In the genomic region with DNA sequence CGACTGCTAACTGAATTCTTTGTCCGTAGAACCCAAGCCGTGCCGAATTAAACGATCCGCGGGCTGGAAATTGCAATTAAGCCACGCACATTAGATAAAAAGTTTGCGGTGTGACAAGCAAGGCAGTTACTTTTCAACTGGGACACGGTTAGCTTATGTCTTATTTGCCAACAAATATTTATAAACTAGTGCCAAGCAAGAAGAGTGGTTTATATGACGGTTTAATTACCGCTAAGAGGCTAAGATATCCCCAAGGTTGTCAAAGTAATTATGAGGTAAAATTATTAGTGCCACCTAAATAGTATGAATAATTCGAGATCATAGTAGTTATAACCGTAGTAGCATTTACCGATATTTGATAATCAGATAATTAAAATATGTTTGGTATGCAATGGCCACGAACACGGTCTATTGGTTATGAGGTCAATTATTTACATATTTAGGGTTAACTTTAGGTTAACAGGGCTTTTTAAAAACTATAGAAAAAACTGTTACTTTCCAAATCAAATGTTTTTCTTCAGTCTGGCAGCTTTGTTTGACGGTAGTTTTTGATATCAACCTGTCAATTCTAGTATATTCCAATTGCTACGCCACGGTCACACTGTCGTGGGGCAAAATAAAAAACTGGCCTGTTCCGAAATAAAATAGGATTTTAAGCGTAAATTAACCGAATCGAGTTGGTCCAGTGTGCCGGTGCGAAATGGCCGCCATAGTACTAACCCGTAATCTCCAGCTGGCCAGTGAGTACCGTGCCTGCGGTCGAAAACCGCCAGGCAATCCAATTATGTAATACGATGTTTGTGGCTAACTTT, we compare ENCODE assay signal across 1 fruit fly cellular context.
TF ChIP-seq lines count a peak whose summit lies in the region.

ZnT77C (minus strand) TSS at position 142 of the 812 bp plus-strand sequence.

TF ChIP-seq in whole organism, embryonic, 481 proteins besides CTCF, POLR2A, EP300 and RAD21 (continued from another document and continues in another):
- TF ChIP-seq CG34224 (GFP tag; IDR thresholded peaks at IDR 0.05; lab: Robert Waterston, UW; ENCODE audit: partially characterized antibody) = no peak
- TF ChIP-seq mirr (GFP tag; optimal IDR thresholded peaks at IDR 0.05; lab: Kevin White, UChicago) = no peak
- no peak for TF ChIP-seq Hmx (GFP tag; optimal IDR thresholded peaks at IDR 0.05; lab: Kevin White, UChicago)
- no peak for TF ChIP-seq eyg (GFP tag; optimal IDR thresholded peaks at IDR 0.05; lab: Kevin White, UChicago)
- peak; percentile 25 for TF ChIP-seq B-H2 (GFP tag; optimal IDR thresholded peaks at IDR 0.05; lab: Kevin White, UChicago)
- no peak for TF ChIP-seq CG9437 (GFP tag; optimal IDR thresholded peaks at IDR 0.05; lab: Kevin White, UChicago)
- TF ChIP-seq fru (optimal IDR thresholded peaks at IDR 0.05; lab: Kevin White, UChicago) = no peak
- TF ChIP-seq run (tag; optimal IDR thresholded peaks at IDR 0.05; lab: Kevin White, UChicago) = no peak
- no peak for TF ChIP-seq Hand (GFP tag; optimal IDR thresholded peaks at IDR 0.05; lab: Kevin White, UChicago)
- TF ChIP-seq grn (GFP tag; optimal IDR thresholded peaks at IDR 0.05; lab: Kevin White, UChicago) = no peak
- TF ChIP-seq CG12236 (GFP tag; optimal IDR thresholded peaks at IDR 0.05; lab: Kevin White, UChicago) = no peak
- TF ChIP-seq YL-1 (GFP tag; optimal IDR thresholded peaks at IDR 0.05; lab: Kevin White, UChicago) = peak; percentile 32
- no peak for TF ChIP-seq oc (tag; optimal IDR thresholded peaks at IDR 0.05; lab: Kevin White, UChicago)
- TF ChIP-seq CG9817 (tag; optimal IDR thresholded peaks at IDR 0.05; lab: Kevin White, UChicago) = no peak
- no peak for TF ChIP-seq CG31365 (tag; optimal IDR thresholded peaks at IDR 0.05; lab: Kevin White, UChicago)
- no peak for TF ChIP-seq CG11696 (GFP tag; IDR thresholded peaks at IDR 0.05; lab: Robert Waterston, UW)
- TF ChIP-seq shn (GFP tag; optimal IDR thresholded peaks at IDR 0.05; lab: Kevin White, UChicago) = no peak
- TF ChIP-seq CG9797 (GFP tag; optimal IDR thresholded peaks at IDR 0.05; lab: Kevin White, UChicago) = peak; percentile 68
- no peak for TF ChIP-seq gsb-n (tag; optimal IDR thresholded peaks at IDR 0.05; lab: Kevin White, UChicago)
- no peak for TF ChIP-seq CG7928 (GFP tag; optimal IDR thresholded peaks at IDR 0.05; lab: Kevin White, UChicago)
- no peak for TF ChIP-seq CG6813 (GFP tag; optimal IDR thresholded peaks at IDR 0.05; lab: Kevin White, UChicago)
- no peak for TF ChIP-seq CG10959 (GFP tag; IDR thresholded peaks at IDR 0.05; lab: Robert Waterston, UW)
- no peak for TF ChIP-seq Stat92E (GFP tag; optimal IDR thresholded peaks at IDR 0.05; lab: Kevin White, UChicago)
- no peak for TF ChIP-seq Hr51 (GFP tag; optimal IDR thresholded peaks at IDR 0.05; lab: Kevin White, UChicago)
- TF ChIP-seq so (GFP tag; IDR thresholded peaks at IDR 0.05; lab: Robert Waterston, UW) = no peak
- TF ChIP-seq MESR4 (GFP tag; optimal IDR thresholded peaks at IDR 0.05; lab: Kevin White, UChicago) = peak; percentile 79
- no peak for TF ChIP-seq chinmo (GFP tag; IDR thresholded peaks at IDR 0.05; lab: Robert Waterston, UW; ENCODE audit: partially characterized antibody)
- peak; percentile 33 for TF ChIP-seq CG10267 (tag; optimal IDR thresholded peaks at IDR 0.05; lab: Kevin White, UChicago)
- TF ChIP-seq Taf1 (GFP tag; IDR thresholded peaks at IDR 0.05; lab: Robert Waterston, UW) = no peak
- TF ChIP-seq CG2875 (GFP tag; optimal IDR thresholded peaks at IDR 0.05; lab: Kevin White, UChicago) = no peak
- TF ChIP-seq CG15269 (tag; optimal IDR thresholded peaks at IDR 0.05; lab: Kevin White, UChicago) = peak; percentile 40
- no peak for TF ChIP-seq CG9609 (GFP tag; optimal IDR thresholded peaks at IDR 0.05; lab: Kevin White, UChicago)
- TF ChIP-seq crol (GFP tag; IDR thresholded peaks at IDR 0.05; lab: Robert Waterston, UW) = no peak
- no peak for TF ChIP-seq tna (GFP tag; IDR thresholded peaks at IDR 0.05; lab: Robert Waterston, UW; ENCODE audit: partially characterized antibody)
- no peak for TF ChIP-seq nau (GFP tag; optimal IDR thresholded peaks at IDR 0.05; lab: Kevin White, UChicago)
- no peak for TF ChIP-seq hb (GFP tag; IDR thresholded peaks at IDR 0.05; lab: Robert Waterston, UW; ENCODE audit: partially characterized antibody)
- no peak for TF ChIP-seq CG7987 (GFP tag; optimal IDR thresholded peaks at IDR 0.05; lab: Kevin White, UChicago)
- no peak for TF ChIP-seq C15 (GFP tag; IDR thresholded peaks at IDR 0.05; lab: Robert Waterston, UW)
- no peak for TF ChIP-seq pb (GFP tag; optimal IDR thresholded peaks at IDR 0.05; lab: Kevin White, UChicago)
- TF ChIP-seq CG15073 (GFP tag; optimal IDR thresholded peaks at IDR 0.05; lab: Kevin White, UChicago) = no peak
- TF ChIP-seq Antp (GFP tag; optimal IDR thresholded peaks at IDR 0.05; lab: Kevin White, UChicago) = no peak
- TF ChIP-seq Tbp (GFP tag; optimal IDR thresholded peaks at IDR 0.05; lab: Kevin White, UChicago) = no peak
- TF ChIP-seq CG12299 (tag; optimal IDR thresholded peaks at IDR 0.05; lab: Kevin White, UChicago) = no peak
- TF ChIP-seq CG12071 (GFP tag; optimal IDR thresholded peaks at IDR 0.05; lab: Kevin White, UChicago) = no peak
- no peak for TF ChIP-seq bowl (GFP tag; IDR thresholded peaks at IDR 0.05; lab: Robert Waterston, UW)
- TF ChIP-seq Side (GFP tag; optimal IDR thresholded peaks at IDR 0.05; lab: Kevin White, UChicago) = no peak
- TF ChIP-seq CG8359 (GFP tag; optimal IDR thresholded peaks at IDR 0.05; lab: Kevin White, UChicago; ENCODE audit: borderline replicate concordance) = no peak
- TF ChIP-seq lilli (GFP tag; optimal IDR thresholded peaks at IDR 0.05; lab: Kevin White, UChicago) = no peak
- TF ChIP-seq slp2 (GFP tag; optimal IDR thresholded peaks at IDR 0.05; lab: Kevin White, UChicago) = no peak
- TF ChIP-seq Ravus (GFP tag; IDR thresholded peaks at IDR 0.05; lab: Robert Waterston, UW) = no peak
- TF ChIP-seq cwo (GFP tag; optimal IDR thresholded peaks at IDR 0.05; lab: Kevin White, UChicago) = no peak
- TF ChIP-seq CHES-1-like (GFP tag; optimal IDR thresholded peaks at IDR 0.05; lab: Kevin White, UChicago) = no peak
- no peak for TF ChIP-seq ase (GFP tag; IDR thresholded peaks at IDR 0.05; lab: Robert Waterston, UW)
- no peak for TF ChIP-seq twi (tag; optimal IDR thresholded peaks at IDR 0.05; lab: Kevin White, UChicago)
- TF ChIP-seq fd102C (GFP tag; optimal IDR thresholded peaks at IDR 0.05; lab: Kevin White, UChicago) = no peak
- no peak for TF ChIP-seq cg (GFP tag; optimal IDR thresholded peaks at IDR 0.05; lab: Kevin White, UChicago)
- TF ChIP-seq Dip3 (GFP tag; optimal IDR thresholded peaks at IDR 0.05; lab: Kevin White, UChicago) = no peak
- TF ChIP-seq CG9215 (GFP tag; IDR thresholded peaks at IDR 0.05; lab: Robert Waterston, UW) = no peak
- TF ChIP-seq CG1603 (tag; optimal IDR thresholded peaks at IDR 0.05; lab: Kevin White, UChicago) = peak; percentile 58
- no peak for TF ChIP-seq wdn (GFP tag; IDR thresholded peaks at IDR 0.05; lab: Robert Waterston, UW)
- no peak for TF ChIP-seq CG31224 (GFP tag; IDR thresholded peaks at IDR 0.05; lab: Robert Waterston, UW)
- TF ChIP-seq CG6765 (GFP tag; optimal IDR thresholded peaks at IDR 0.05; lab: Kevin White, UChicago) = no peak
- no peak for TF ChIP-seq dmrt11E (tag; optimal IDR thresholded peaks at IDR 0.05; lab: Kevin White, UChicago)
- no peak for TF ChIP-seq CG2129 (GFP tag; IDR thresholded peaks at IDR 0.05; lab: Robert Waterston, UW; ENCODE audit: partially characterized antibody)
- TF ChIP-seq Dref (GFP tag; IDR thresholded peaks at IDR 0.05; lab: Robert Waterston, UW) = no peak; the same call in 1 of the 2 replicates
- TF ChIP-seq CG14050 (GFP tag; IDR thresholded peaks at IDR 0.05; lab: Robert Waterston, UW) = no peak; the same call in 2 of the 3 replicates
- peak; percentile 56 for TF ChIP-seq bigmax (GFP tag; optimal IDR thresholded peaks at IDR 0.05; lab: Kevin White, UChicago)
- TF ChIP-seq chm (GFP tag; IDR thresholded peaks at IDR 0.05; lab: Robert Waterston, UW) = no peak
- TF ChIP-seq CG13894 (tag; optimal IDR thresholded peaks at IDR 0.05; lab: Kevin White, UChicago) = peak; percentile 47
- no peak for TF ChIP-seq jigr1 (GFP tag; IDR thresholded peaks at IDR 0.05; lab: Robert Waterston, UW)
- TF ChIP-seq gcm2 (GFP tag; optimal IDR thresholded peaks at IDR 0.05; lab: Kevin White, UChicago) = no peak
- TF ChIP-seq sc (optimal IDR thresholded peaks at IDR 0.05; lab: Kevin White, UChicago) = no peak
- TF ChIP-seq sc (GFP tag; optimal IDR thresholded peaks at IDR 0.05; lab: Kevin White, UChicago) = no peak
- TF ChIP-seq CG12155 (GFP tag; optimal IDR thresholded peaks at IDR 0.05; lab: Kevin White, UChicago) = no peak
- TF ChIP-seq seq (GFP tag; IDR thresholded peaks at IDR 0.05; lab: Robert Waterston, UW) = no peak
- TF ChIP-seq CG7839 (tag; optimal IDR thresholded peaks at IDR 0.05; lab: Kevin White, UChicago) = no peak
- TF ChIP-seq sima (GFP tag; optimal IDR thresholded peaks at IDR 0.05; lab: Kevin White, UChicago) = no peak
- TF ChIP-seq Elba2 (GFP tag; optimal IDR thresholded peaks at IDR 0.05; lab: Kevin White, UChicago) = no peak
- TF ChIP-seq CG1024 (GFP tag; IDR thresholded peaks at IDR 0.05; lab: Robert Waterston, UW) = no peak
- TF ChIP-seq ato (GFP tag; IDR thresholded peaks at IDR 0.05; lab: Robert Waterston, UW; ENCODE audit: partially characterized antibody) = no peak
- TF ChIP-seq bab2 (GFP tag; optimal IDR thresholded peaks at IDR 0.05; lab: Kevin White, UChicago) = no peak
- TF ChIP-seq psq (GFP tag; optimal IDR thresholded peaks at IDR 0.05; lab: Kevin White, UChicago) = no peak
- TF ChIP-seq CG4854 (GFP tag; optimal IDR thresholded peaks at IDR 0.05; lab: Kevin White, UChicago) = no peak
- no peak for TF ChIP-seq gro (GFP tag; optimal IDR thresholded peaks at IDR 0.05; lab: Kevin White, UChicago)
- peak; percentile 79 for TF ChIP-seq Lhr (GFP tag; optimal IDR thresholded peaks at IDR 0.05; lab: Kevin White, UChicago)
- TF ChIP-seq CG8089 (GFP tag; optimal IDR thresholded peaks at IDR 0.05; lab: Kevin White, UChicago) = no peak
- no peak for TF ChIP-seq CG9876 (GFP tag; optimal IDR thresholded peaks at IDR 0.05; lab: Kevin White, UChicago)
- no peak for TF ChIP-seq Usf (GFP tag; optimal IDR thresholded peaks at IDR 0.05; lab: Kevin White, UChicago)
- TF ChIP-seq H2.0 (GFP tag; IDR thresholded peaks at IDR 0.05; lab: Robert Waterston, UW) = no peak
- TF ChIP-seq CG6791 (GFP tag; IDR thresholded peaks at IDR 0.05; lab: Robert Waterston, UW; ENCODE audit: partially characterized antibody) = no peak
- TF ChIP-seq CG18011 (GFP tag; optimal IDR thresholded peaks at IDR 0.05; lab: Kevin White, UChicago) = no peak
- TF ChIP-seq ci (GFP tag; IDR thresholded peaks at IDR 0.05; lab: Robert Waterston, UW) = no peak
- TF ChIP-seq odd (GFP tag; optimal IDR thresholded peaks at IDR 0.05; lab: Kevin White, UChicago) = no peak
- no peak for TF ChIP-seq CG6683 (GFP tag; optimal IDR thresholded peaks at IDR 0.05; lab: Kevin White, UChicago)
- TF ChIP-seq row (GFP tag; IDR thresholded peaks at IDR 0.05; lab: Robert Waterston, UW) = peak; percentile 48
- TF ChIP-seq PHDP (tag; optimal IDR thresholded peaks at IDR 0.05; lab: Kevin White, UChicago) = no peak
- TF ChIP-seq p53 (GFP tag; optimal IDR thresholded peaks at IDR 0.05; lab: Kevin White, UChicago) = no peak
- no peak for TF ChIP-seq Aef1 (GFP tag; IDR thresholded peaks at IDR 0.05; lab: Robert Waterston, UW)
- peak; percentile 54 for TF ChIP-seq Dp (GFP tag; optimal IDR thresholded peaks at IDR 0.05; lab: Kevin White, UChicago)
- no peak for TF ChIP-seq Mad (GFP tag; optimal IDR thresholded peaks at IDR 0.05; lab: Kevin White, UChicago)
- TF ChIP-seq Nf-YB (GFP tag; optimal IDR thresholded peaks at IDR 0.05; lab: Kevin White, UChicago) = no peak
- no peak for TF ChIP-seq Camta (GFP tag; optimal IDR thresholded peaks at IDR 0.05; lab: Kevin White, UChicago)
- TF ChIP-seq CG6854 (GFP tag; optimal IDR thresholded peaks at IDR 0.05; lab: Kevin White, UChicago) = no peak
- no peak for TF ChIP-seq CG1529 (GFP tag; optimal IDR thresholded peaks at IDR 0.05; lab: Kevin White, UChicago)
- TF ChIP-seq onecut (GFP tag; IDR thresholded peaks at IDR 0.05; lab: Robert Waterston, UW) = no peak
- no peak for TF ChIP-seq Eip74EF (GFP tag; optimal IDR thresholded peaks at IDR 0.05; lab: Kevin White, UChicago)
- TF ChIP-seq CG4328 (GFP tag; optimal IDR thresholded peaks at IDR 0.05; lab: Kevin White, UChicago) = no peak
- TF ChIP-seq aop (GFP tag; IDR thresholded peaks at IDR 0.05; lab: Robert Waterston, UW) = no peak
- no peak for TF ChIP-seq tgo (GFP tag; IDR thresholded peaks at IDR 0.05; lab: Robert Waterston, UW)
- no peak for TF ChIP-seq CG11695 (GFP tag; IDR thresholded peaks at IDR 0.05; lab: Robert Waterston, UW)
- TF ChIP-seq salm (tag; optimal IDR thresholded peaks at IDR 0.05; lab: Kevin White, UChicago) = no peak
- TF ChIP-seq CG17802 (tag; optimal IDR thresholded peaks at IDR 0.05; lab: Kevin White, UChicago) = no peak
- TF ChIP-seq eve (GFP tag; optimal IDR thresholded peaks at IDR 0.05; lab: Kevin White, UChicago) = no peak
- TF ChIP-seq dpn (GFP tag; optimal IDR thresholded peaks at IDR 0.05; lab: Kevin White, UChicago) = no peak
- TF ChIP-seq CG8281 (tag; optimal IDR thresholded peaks at IDR 0.05; lab: Kevin White, UChicago) = peak; percentile 90
- peak; percentile 32 for TF ChIP-seq CG2120 (GFP tag; optimal IDR thresholded peaks at IDR 0.05; lab: Kevin White, UChicago)
- no peak for TF ChIP-seq CG30431 (GFP tag; optimal IDR thresholded peaks at IDR 0.05; lab: Kevin White, UChicago)
- no peak for TF ChIP-seq CG11723 (GFP tag; optimal IDR thresholded peaks at IDR 0.05; lab: Kevin White, UChicago)
- no peak for TF ChIP-seq CG4424 (GFP tag; optimal IDR thresholded peaks at IDR 0.05; lab: Kevin White, UChicago)
- peak; percentile 77 for TF ChIP-seq CG13296 (GFP tag; optimal IDR thresholded peaks at IDR 0.05; lab: Kevin White, UChicago)
- no peak for TF ChIP-seq Atf3 (GFP tag; optimal IDR thresholded peaks at IDR 0.05; lab: Kevin White, UChicago)
- TF ChIP-seq B-H1 (GFP tag; IDR thresholded peaks at IDR 0.05; lab: Robert Waterston, UW) = no peak
- TF ChIP-seq CG6272 (GFP tag; IDR thresholded peaks at IDR 0.05; lab: Robert Waterston, UW) = no peak
- TF ChIP-seq CoRest (tag; optimal IDR thresholded peaks at IDR 0.05; lab: Kevin White, UChicago) = peak; percentile 48
- TF ChIP-seq hbn (GFP tag; IDR thresholded peaks at IDR 0.05; lab: Robert Waterston, UW; ENCODE audit: partially characterized antibody) = no peak
- no peak for TF ChIP-seq CG7786 (GFP tag; optimal IDR thresholded peaks at IDR 0.05; lab: Kevin White, UChicago)
- no peak for TF ChIP-seq Oli (tag; optimal IDR thresholded peaks at IDR 0.05; lab: Kevin White, UChicago)
- no peak for TF ChIP-seq HHEX (GFP tag; optimal IDR thresholded peaks at IDR 0.05; lab: Kevin White, UChicago)
- TF ChIP-seq E2f2 (GFP tag; IDR thresholded peaks at IDR 0.05; lab: Robert Waterston, UW) = peak; percentile 50
